Worm (Caenorhabditis elegans): ENCODE data around the gene F34H10.4.

ce11 chrX:9698359-9698758 is 50.0 kb downstream of the F34H10.4 start, which contains the start of gene dyf-7:
- TF ChIP-seq F13C5.2 (tag; optimal IDR thresholded peaks at IDR 0.05) = no peak
- no peak for TF ChIP-seq ama-1 (optimal IDR thresholded peaks at IDR 0.05)

Data from whole organism, early embryonic.